Fruit fly (Drosophila melanogaster): ENCODE results near the gene baz.

The baz gene

dm6 chrX:17121600-17121999, 38.2 kb upstream of the baz start (continued):
- TF ChIP-seq E2f2 (GFP tag; IDR thresholded peaks at IDR 0.05) (no peak), sug (tag; optimal IDR thresholded peaks at IDR 0.05) (no peak), D (optimal IDR thresholded peaks at IDR 0.05) (no peak), D (GFP tag; optimal IDR thresholded peaks at IDR 0.05) (no peak), CG4328 (GFP tag; optimal IDR thresholded peaks at IDR 0.05) (no peak), twi (tag; optimal IDR thresholded peaks at IDR 0.05) (peak; percentile 0), CG32767 (GFP tag; IDR thresholded peaks at IDR 0.05) (no peak), bsh (GFP tag; optimal IDR thresholded peaks at IDR 0.05) (peak in 1 of 2 experiments; percentile 57), Sox102F (GFP tag; optimal IDR thresholded peaks at IDR 0.05) (peak; percentile 70), aop (GFP tag; IDR thresholded peaks at IDR 0.05) (no peak), CG10959 (GFP tag; IDR thresholded peaks at IDR 0.05) (no peak), ap (GFP tag; IDR thresholded peaks at IDR 0.05) (no peak), pnt (GFP tag; optimal IDR thresholded peaks at IDR 0.05) (no peak), zf30C (GFP tag; optimal IDR thresholded peaks at IDR 0.05) (peak; percentile 8), Xbp1 (GFP tag; optimal IDR thresholded peaks at IDR 0.05) (peak; percentile 10), CoRest (tag; optimal IDR thresholded peaks at IDR 0.05) (peak; percentile 49), sisA (GFP tag; IDR thresholded peaks at IDR 0.05) (0 out of 2 replicates have a peak, but pooled peaks have one; percentile 10), usp (GFP tag; optimal IDR thresholded peaks at IDR 0.05) (no peak), esg (GFP tag; conservative IDR thresholded peaks at IDR 0.05) (no peak), zen (tag; optimal IDR thresholded peaks at IDR 0.05) (no peak), bcd (GFP tag; optimal IDR thresholded peaks at IDR 0.05) (peak; percentile 21), dmrt99B (tag; optimal IDR thresholded peaks at IDR 0.05) (peak; percentile 45), bab2 (GFP tag; optimal IDR thresholded peaks at IDR 0.05) (peak; percentile 9), Kr (GFP tag; optimal IDR thresholded peaks at IDR 0.05) (no peak), CG15269 (tag; optimal IDR thresholded peaks at IDR 0.05) (peak; percentile 51), Atf3 (GFP tag; optimal IDR thresholded peaks at IDR 0.05) (no peak), CG11695 (GFP tag; IDR thresholded peaks at IDR 0.05) (no peak), NC2β (GFP tag; optimal IDR thresholded peaks at IDR 0.05) (no peak), CG8765 (GFP tag; IDR thresholded peaks at IDR 0.05) (no peak), ham (GFP tag; IDR thresholded peaks at IDR 0.05) (no peak), CG3281 (GFP tag; optimal IDR thresholded peaks at IDR 0.05) (no peak), Dip3 (GFP tag; optimal IDR thresholded peaks at IDR 0.05) (no peak), CG14965 (GFP tag; optimal IDR thresholded peaks at IDR 0.05; ENCODE audit: borderline replicate concordance) (no peak), Hr3 (GFP tag; optimal IDR thresholded peaks at IDR 0.05) (peak; percentile 4), ab (GFP tag; optimal IDR thresholded peaks at IDR 0.05) (no peak), cato (GFP tag; optimal IDR thresholded peaks at IDR 0.05; ENCODE audit: borderline replicate concordance) (no peak), Fer3 (tag; optimal IDR thresholded peaks at IDR 0.05) (no peak), CG15073 (GFP tag; optimal IDR thresholded peaks at IDR 0.05) (no peak), Poxn (GFP tag; IDR thresholded peaks at IDR 0.05) (no peak), unpg (GFP tag; optimal IDR thresholded peaks at IDR 0.05) (peak; percentile 46), Ets97D (GFP tag; optimal IDR thresholded peaks at IDR 0.05) (no peak), CG9797 (GFP tag; optimal IDR thresholded peaks at IDR 0.05) (no peak), CG8944 (GFP tag; optimal IDR thresholded peaks at IDR 0.05) (no peak), toy (GFP tag; IDR thresholded peaks at IDR 0.05) (no peak), HHEX (GFP tag; optimal IDR thresholded peaks at IDR 0.05) (peak; percentile 38), CG7556 (GFP tag; optimal IDR thresholded peaks at IDR 0.05) (peak; percentile 50), Hr78 (GFP tag; optimal IDR thresholded peaks at IDR 0.05) (no peak), CG11085 (GFP tag; IDR thresholded peaks at IDR 0.05) (no peak), CG10565 (GFP tag; optimal IDR thresholded peaks at IDR 0.05) (no peak), Atf-2 (GFP tag; optimal IDR thresholded peaks at IDR 0.05) (no peak), Rx (GFP tag; IDR thresholded peaks at IDR 0.05) (no peak), br (optimal IDR thresholded peaks at IDR 0.05) (no peak), CG30403 (GFP tag; optimal IDR thresholded peaks at IDR 0.05) (peak; percentile 35)

All from whole organism, embryonic.